Worm (Caenorhabditis elegans): Measurements from ENCODE around the gene srh-159.

srh-159 gene

ce11 chrV:17217690-17218089 lies 35.5 kb downstream of the srh-159 start, which contains the start of gene srbc-62:
srbc-62 (plus strand) TSS chrV:17217990.
- TF ChIP-seq unc-55 (GFP tag; optimal IDR thresholded peaks at IDR 0.05) (no peak), ceh-16 (tag; optimal IDR thresholded peaks at IDR 0.05) (no peak), nhr-237 (tag; optimal IDR thresholded peaks at IDR 0.05) (no peak), nhr-77 (tag; optimal IDR thresholded peaks at IDR 0.05) (no peak), blmp-1 (tag; optimal IDR thresholded peaks at IDR 0.05; ENCODE audit: insufficient read depth) (no peak), sem-4 (tag; optimal IDR thresholded peaks at IDR 0.05) (no peak), nhr-6 (tag; optimal IDR thresholded peaks at IDR 0.05) (no peak), elt-1 (tag; optimal IDR thresholded peaks at IDR 0.05) (no peak), nhr-10 (tag; optimal IDR thresholded peaks at IDR 0.05) (no peak), nhr-12 (tag; optimal IDR thresholded peaks at IDR 0.05) (no peak), ztf-1 (GFP tag; conservative IDR thresholded peaks at IDR 0.05) (no peak), crh-2 (tag; optimal IDR thresholded peaks at IDR 0.05) (no peak), mdl-1 (tag; optimal IDR thresholded peaks at IDR 0.05) (no peak), gmeb-1 (tag; optimal IDR thresholded peaks at IDR 0.05) (no peak), Y55F3AM.14 (GFP tag; optimal IDR thresholded peaks at IDR 0.05) (no peak), lin-39 (tag; optimal IDR thresholded peaks at IDR 0.05) (no peak), unc-62 (GFP tag; optimal IDR thresholded peaks at IDR 0.05) (no peak), sma-3 (GFP tag; optimal IDR thresholded peaks at IDR 0.05) (no peak), nhr-25 (tag; optimal IDR thresholded peaks at IDR 0.05) (no peak)

DNA sequence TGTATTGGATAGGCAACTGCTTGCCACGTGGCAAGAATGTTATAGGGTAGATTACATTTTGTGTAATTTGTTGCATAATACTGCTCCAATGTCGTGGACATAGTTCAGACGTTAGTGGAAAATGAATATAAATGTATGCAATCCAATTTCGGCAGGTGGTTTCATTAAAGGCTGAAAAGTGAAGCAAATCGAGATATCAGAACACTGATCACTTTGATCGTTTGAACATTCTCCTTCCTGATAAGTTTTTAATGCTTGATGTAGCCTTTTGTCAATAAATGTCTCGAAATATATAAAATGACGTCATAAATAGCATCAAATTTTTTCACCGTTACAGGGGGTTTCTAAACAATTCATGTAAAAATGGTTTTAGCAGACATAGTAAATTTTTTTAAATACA lies 38.2 kb downstream of the srh-159 start, which contains the start of gene srh-109:
TSS of gene srh-109 (minus strand) at position 101 of the 400 bp plus-strand sequence.
- TF ChIP-seq dmd-4 (tag; optimal IDR thresholded peaks at IDR 0.05) (no peak), alr-1 (tag; optimal IDR thresholded peaks at IDR 0.05) (no peak), nhr-23 (tag; optimal IDR thresholded peaks at IDR 0.05) (no peak), lin-13 (GFP tag; optimal IDR thresholded peaks at IDR 0.05) (no peak), ztf-11 (tag; optimal IDR thresholded peaks at IDR 0.05) (no peak), snpc-4 (tag; optimal IDR thresholded peaks at IDR 0.05) (no peak)

- TF ChIP-seq unc-62 (GFP tag; optimal IDR thresholded peaks at IDR 0.05) (no peak), lin-13 (GFP tag; optimal IDR thresholded peaks at IDR 0.05) (no peak), sma-3 (GFP tag; optimal IDR thresholded peaks at IDR 0.05) (no peak), C34F6.9 (tag; optimal IDR thresholded peaks at IDR 0.05) (no peak), gmeb-1 (tag; optimal IDR thresholded peaks at IDR 0.05) (no peak), nhr-25 (tag; optimal IDR thresholded peaks at IDR 0.05) (no peak), alr-1 (tag; optimal IDR thresholded peaks at IDR 0.05) (no peak), nhr-11 (tag; optimal IDR thresholded peaks at IDR 0.05) (no peak), elt-3 (tag; optimal IDR thresholded peaks at IDR 0.05) (no peak), egl-27 (tag; optimal IDR thresholded peaks at IDR 0.05) (no peak), unc-39 (tag; optimal IDR thresholded peaks at IDR 0.05) (no peak)
Measured at ce11 chrV:17223305-17223704, 41.2 kb downstream of the srh-159 start, which contains the start of gene srh-252. srh-252 (minus strand) TSS chrV:17223405.

- TF ChIP-seq nhr-12 (tag; optimal IDR thresholded peaks at IDR 0.05) (no peak), lin-13 (GFP tag; optimal IDR thresholded peaks at IDR 0.05) (no peak), aly-2 (tag; optimal IDR thresholded peaks at IDR 0.05) (no peak), gmeb-1 (tag; optimal IDR thresholded peaks at IDR 0.05) (no peak), mbf-1 (tag; optimal IDR thresholded peaks at IDR 0.05) (no peak), sma-3 (GFP tag; optimal IDR thresholded peaks at IDR 0.05) (no peak), mab-5 (tag; optimal IDR thresholded peaks at IDR 0.05) (no peak), dmd-4 (tag; optimal IDR thresholded peaks at IDR 0.05) (no peak), nhr-21 (tag; optimal IDR thresholded peaks at IDR 0.05) (no peak), ztf-11 (tag; optimal IDR thresholded peaks at IDR 0.05) (no peak), elt-1 (tag; optimal IDR thresholded peaks at IDR 0.05) (no peak), Y55F3AM.14 (GFP tag; optimal IDR thresholded peaks at IDR 0.05) (no peak), mdl-1 (tag; optimal IDR thresholded peaks at IDR 0.05) (no peak), F13H6.1 (tag; optimal IDR thresholded peaks at IDR 0.05) (no peak), peb-1 (tag; optimal IDR thresholded peaks at IDR 0.05) (no peak), egl-27 (tag; optimal IDR thresholded peaks at IDR 0.05) (no peak), nhr-23 (tag; optimal IDR thresholded peaks at IDR 0.05) (no peak), lsy-2 (tag; optimal IDR thresholded peaks at IDR 0.05) (no peak), C34F6.9 (tag; optimal IDR thresholded peaks at IDR 0.05) (no peak)
Measured at ce11 chrV:17225389-17225788, 43.2 kb downstream of the srh-159 start, which contains the start of gene scl-25. scl-25 (plus strand) TSS chrV:17225689.

All from whole organism, L2 larva.